Worm (Caenorhabditis elegans) whole organism, L1 larva: Measurements from ENCODE around the gene C09H10.9.

ENCODE experiments used
- C34B4.2 ChIP-seq: sonication (generic microtip); optimal IDR thresholded peaks from 2 replicates; lab custom pipeline; 2017; ENCODE audit warnings: mild to moderate bottlenecking, missing genetic modification characterization, missing compliant biosample characterization
- Y116A8C.19 ChIP-seq: sonication (generic microtip); optimal IDR thresholded peaks from 2 replicates; lab custom pipeline; 2016; ENCODE audit warnings: missing compliant biosample characterization, missing genetic modification characterization, borderline replicate concordance
- aha-1 ChIP-seq: fragments of 150-350 bp; optimal IDR thresholded peaks from 2 replicates; lab custom pipeline; 2014; ENCODE audit warnings: missing biosample characterization, missing genetic modification characterization
- ceh-8 ChIP-seq: fragments of 200-800 bp; sonication (Bioruptor generic); optimal IDR thresholded peaks from 2 replicates; lab custom pipeline; 2018; ENCODE audit warnings: mild to moderate bottlenecking, missing genetic modification characterization, moderate library complexity, missing compliant biosample characterization
- ceh-90 ChIP-seq: sonication (generic microtip); optimal IDR thresholded peaks from 2 replicates; lab custom pipeline; 2016; ENCODE audit warnings: missing genetic modification characterization, missing compliant biosample characterization
- ces-1 ChIP-seq: fragments of 150-350 bp; optimal IDR thresholded peaks from 2 replicates; lab custom pipeline; 2014; ENCODE audit warnings: missing biosample characterization, missing genetic modification reagents, missing genetic modification characterization
- dpl-1 ChIP-seq, 3 experiments: fragments of 150-350 bp in 2 of 3; sonication (generic microtip) in 1 of 3; optimal IDR thresholded peaks; 2 replicates each; lab custom pipeline; 2014 to 2017; ENCODE audit warnings: missing biosample characterization in 3 of 3, missing genetic modification characterization in 3 of 3, missing genetic modification reagents in 3 of 3
- dsc-1 ChIP-seq: sonication (generic microtip); optimal IDR thresholded peaks from 2 replicates; lab custom pipeline; 2016; ENCODE audit warnings: mild to moderate bottlenecking, missing genetic modification characterization, missing compliant biosample characterization
- efl-1 ChIP-seq, 4 experiments: fragments of 150-350 bp; optimal IDR thresholded peaks in 3 of 4; peaks in 1 of 4; 1 replicate in 1 of 4; 2 replicates in 3 of 4; lab custom pipeline; 2014; ENCODE audit warnings: missing biosample characterization in 2 of 4, missing genetic modification characterization in 2 of 4, missing genetic modification reagents in 2 of 4
- elt-2 ChIP-seq: sonication (generic microtip); optimal IDR thresholded peaks from 2 replicates; lab custom pipeline; 2016; ENCODE audit warnings: missing genetic modification characterization, mild to moderate bottlenecking, inconsistent platforms, missing compliant biosample characterization, missing genetic modification reagents
- elt-3 ChIP-seq, 6 experiments: fragments of 150-350 bp in 1 of 6; sonication (generic microtip); optimal IDR thresholded peaks; 2 replicates each; lab custom pipeline; 2017 to 2018; ENCODE audit warnings: missing biosample characterization in 6 of 6, missing genetic modification characterization in 6 of 6, inconsistent platforms in 1 of 6
- fkh-10 ChIP-seq: sonication (generic microtip); optimal IDR thresholded peaks from 2 replicates; lab custom pipeline; 2017; ENCODE audit warnings: missing biosample characterization, missing genetic modification reagents, missing genetic modification characterization
- fkh-4 ChIP-seq: sonication (generic microtip); optimal IDR thresholded peaks from 2 replicates; lab custom pipeline; 2016; ENCODE audit warnings: missing compliant biosample characterization, missing genetic modification characterization, borderline replicate concordance
- grh-1 ChIP-seq: fragments of 200-800 bp; sonication (Bioruptor generic); IDR thresholded peaks from 2 replicates; pipeline ENCODE4 v1.3.6; 2022; ENCODE audit warnings: missing genetic modification reagents, missing genetic modification characterization, missing compliant biosample characterization
- hlh-17 ChIP-seq: fragments of 200-800 bp; sonication (Bioruptor generic); optimal IDR thresholded peaks from 2 replicates; lab custom pipeline; 2018; ENCODE audit warnings: missing genetic modification characterization, mild to moderate bottlenecking, missing compliant biosample characterization, moderate library complexity, borderline replicate concordance
- hlh-4 ChIP-seq: sonication (generic microtip); optimal IDR thresholded peaks from 2 replicates; lab custom pipeline; 2016; ENCODE audit warnings: mild to moderate bottlenecking, missing genetic modification characterization, missing compliant biosample characterization
- hpl-2 ChIP-seq: fragments of 150-350 bp; optimal IDR thresholded peaks from 2 replicates; lab custom pipeline; 2014; ENCODE audit warnings: missing biosample characterization, missing genetic modification reagents, missing genetic modification characterization
- irx-1 ChIP-seq: sonication (generic microtip); optimal IDR thresholded peaks from 2 replicates; lab custom pipeline; 2016; ENCODE audit warnings: missing genetic modification characterization, missing compliant biosample characterization
- isw-1 ChIP-seq: fragments of 200-800 bp; sonication (Bioruptor generic); IDR thresholded peaks from 2 replicates; pipeline ENCODE4 v1.3.6; 2022; ENCODE audit warnings: missing genetic modification characterization, missing compliant biosample characterization
- jun-1 ChIP-seq: fragments of 150-350 bp; optimal IDR thresholded peaks from 2 replicates; lab custom pipeline; 2014; ENCODE audit warnings: missing biosample characterization, missing genetic modification reagents, missing genetic modification characterization
- lin-14 ChIP-seq: fragments of 200-800 bp; sonication (Bioruptor generic); optimal IDR thresholded peaks from 2 replicates; lab custom pipeline; 2018; ENCODE audit warnings: mild to moderate bottlenecking, missing genetic modification characterization, moderate library complexity, missing compliant biosample characterization
- lin-39 ChIP-seq: fragments of 150-350 bp; optimal IDR thresholded peaks from 2 replicates; lab custom pipeline; 2014; ENCODE audit warnings: missing biosample characterization, missing genetic modification reagents, missing genetic modification characterization
- lir-3 ChIP-seq: sonication (generic microtip); optimal IDR thresholded peaks from 2 replicates; lab custom pipeline; 2016; ENCODE audit warnings: mild to moderate bottlenecking, missing genetic modification characterization, moderate library complexity, missing compliant biosample characterization; ENCODE audit not compliant: poor library complexity
- mef-2 ChIP-seq: fragments of 150-350 bp; optimal IDR thresholded peaks from 2 replicates; lab custom pipeline; 2014; ENCODE audit warnings: missing biosample characterization, missing genetic modification characterization
- nhr-11 ChIP-seq: fragments of 150-350 bp; optimal IDR thresholded peaks from 2 replicates; lab custom pipeline; 2014; ENCODE audit warnings: missing biosample characterization, missing genetic modification characterization
- nhr-20 ChIP-seq: sonication (generic microtip); optimal IDR thresholded peaks from 2 replicates; lab custom pipeline; 2016; ENCODE audit warnings: mild to moderate bottlenecking, missing genetic modification characterization, missing compliant biosample characterization
- nhr-237 ChIP-seq: fragments of 150-350 bp; optimal IDR thresholded peaks from 2 replicates; lab custom pipeline; 2014; ENCODE audit warnings: missing biosample characterization, missing genetic modification characterization
- nhr-47 ChIP-seq: sonication (generic microtip); optimal IDR thresholded peaks from 2 replicates; lab custom pipeline; 2016; ENCODE audit warnings: mild to moderate bottlenecking, missing genetic modification characterization, moderate library complexity, missing compliant biosample characterization
- nhr-71 ChIP-seq: sonication (generic microtip); optimal IDR thresholded peaks from 2 replicates; lab custom pipeline; 2016; ENCODE audit warnings: mild to moderate bottlenecking, missing genetic modification characterization, moderate library complexity, missing compliant biosample characterization
- nhr-76 ChIP-seq: sonication (generic microtip); optimal IDR thresholded peaks from 2 replicates; lab custom pipeline; 2017; ENCODE audit warnings: missing biosample characterization, missing genetic modification characterization
- nhr-85 ChIP-seq: sonication (generic microtip); peaks from one replicate; lab custom pipeline; 2016; ENCODE audit warnings: missing genetic modification characterization, inconsistent platforms, missing compliant biosample characterization
- nhr-90 ChIP-seq: sonication (generic microtip); optimal IDR thresholded peaks from 2 replicates; lab custom pipeline; 2016; ENCODE audit warnings: mild to moderate bottlenecking, missing genetic modification characterization, missing compliant biosample characterization; ENCODE audit not compliant: poor library complexity
- rnt-1 ChIP-seq: sonication (generic microtip); optimal IDR thresholded peaks from 2 replicates; lab custom pipeline; 2016; ENCODE audit warnings: mild to moderate bottlenecking, missing genetic modification characterization, moderate library complexity, missing compliant biosample characterization
- snpc-4 ChIP-seq: fragments of 150-350 bp; optimal IDR thresholded peaks from 2 replicates; lab custom pipeline; 2014; ENCODE audit warnings: missing biosample characterization, missing genetic modification characterization
- snu-23 ChIP-seq: sonication (generic microtip); optimal IDR thresholded peaks from 2 replicates; lab custom pipeline; 2016; ENCODE audit warnings: missing genetic modification characterization, missing compliant biosample characterization
- sox-4 ChIP-seq: sonication (generic microtip); optimal IDR thresholded peaks from 2 replicates; lab custom pipeline; 2016; ENCODE audit warnings: missing genetic modification characterization, missing compliant biosample characterization
- swsn-7 ChIP-seq: sonication (generic microtip); optimal IDR thresholded peaks from 2 replicates; lab custom pipeline; 2016; ENCODE audit warnings: missing genetic modification characterization, missing compliant biosample characterization
- tbx-2 ChIP-seq: sonication (generic microtip); optimal IDR thresholded peaks from 2 replicates; lab custom pipeline; 2016; ENCODE audit warnings: missing genetic modification characterization, missing compliant biosample characterization
- unc-30 ChIP-seq: sonication (generic microtip); optimal IDR thresholded peaks from 2 replicates; lab custom pipeline; 2017; ENCODE audit warnings: missing biosample characterization, missing genetic modification characterization
- unc-86 ChIP-seq: sonication (generic microtip); optimal IDR thresholded peaks from 2 replicates; lab custom pipeline; 2016; ENCODE audit warnings: missing genetic modification characterization, missing compliant biosample characterization
- xbp-1 ChIP-seq: sonication (generic microtip); optimal IDR thresholded peaks from 2 replicates; lab custom pipeline; 2016; ENCODE audit warnings: missing genetic modification characterization, missing compliant biosample characterization
- zip-4 ChIP-seq: fragments of 200-800 bp; sonication (Bioruptor generic); optimal IDR thresholded peaks from 2 replicates; lab custom pipeline; 2018; ENCODE audit warnings: mild to moderate bottlenecking, missing genetic modification characterization, moderate library complexity, missing compliant biosample characterization

C09H10.9 gene

DNA sequence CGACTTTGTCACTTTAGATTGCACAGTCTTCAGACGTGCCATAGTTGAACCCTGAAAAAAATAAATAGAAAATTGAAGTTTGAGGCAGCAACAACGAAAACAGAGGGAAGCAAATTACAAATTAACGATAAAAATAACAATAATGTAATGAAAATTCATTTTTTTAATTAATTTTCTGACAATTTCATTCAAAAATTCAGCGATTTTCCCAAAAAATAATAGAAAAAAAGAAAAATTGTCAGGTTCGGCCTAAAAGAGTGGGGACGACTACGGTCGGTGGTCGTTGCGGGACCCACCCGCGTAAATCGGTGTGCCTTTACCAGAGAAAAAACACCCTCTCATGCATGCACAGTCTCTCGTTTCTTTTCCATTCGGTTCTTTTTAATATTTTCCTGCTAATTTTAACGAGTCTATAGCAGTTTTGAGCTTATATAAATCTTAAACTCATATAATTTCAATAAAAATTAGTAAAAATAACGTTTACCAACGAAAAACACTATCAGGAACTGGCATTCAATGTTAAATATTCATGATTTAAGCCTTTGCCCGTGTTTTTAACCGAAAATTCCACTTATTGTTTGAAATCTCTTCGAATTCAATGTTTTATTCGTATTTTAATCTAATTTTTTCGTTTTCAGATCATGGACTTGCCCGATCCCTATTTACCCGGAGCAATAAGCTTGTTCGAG, 22.2 kb downstream of the C09H10.9 start, which contains the start of the genes rps-9 and lsm-1 (continued):
- TF ChIP-seq lir-3 = peak; percentile 26

- TF ChIP-seq nhr-85 (tag; lab: Kevin White, UChicago) = no peak
- no peak for TF ChIP-seq nhr-90 (tag; lab: Kevin White, UChicago)
- no peak for TF ChIP-seq hlh-4 (tag; lab: Kevin White, UChicago)
- no peak for TF ChIP-seq elt-2 (tag; lab: Kevin White, UChicago)
- TF ChIP-seq C34B4.2 (tag; lab: Kevin White, UChicago) = no peak
- no peak for TF ChIP-seq fkh-10
- TF ChIP-seq mef-2 (tag; lab: Kevin White, UChicago) = no peak
- no peak for TF ChIP-seq lin-39 (tag; lab: Kevin White, UChicago)
- TF ChIP-seq dpl-1 (GFP tag; optimal IDR thresholded peaks at IDR 0.05; lab: Kevin White, UChicago) = no peak
Measured at ce11 chrII:11127364-11127763, 23.1 kb downstream of the C09H10.9 start, which contains the start of gene F40F8.1. Gene F40F8.1, plus strand, starts transcription at chrII:11127664.

DNA sequence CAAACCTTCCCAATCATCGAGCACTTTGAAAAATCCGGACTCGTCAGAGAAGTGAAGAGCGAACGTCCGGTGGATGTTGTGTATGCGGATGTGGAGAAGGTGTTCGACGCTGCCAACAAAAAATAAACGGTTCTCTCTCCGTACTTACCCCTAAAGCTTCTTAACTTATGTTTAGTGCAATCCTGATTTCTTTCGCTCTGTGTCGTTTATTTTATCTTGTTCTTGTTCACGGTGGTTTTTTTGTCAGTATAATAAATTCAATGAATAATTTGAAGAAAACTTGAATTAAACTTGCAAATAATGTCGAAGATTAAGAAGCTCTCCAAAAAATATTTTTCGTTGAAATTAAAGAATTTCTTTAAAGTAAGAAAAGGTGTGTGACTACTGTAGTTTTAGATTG, 24.7 kb downstream of the C09H10.9 start, which contains the start of gene F40F8.3:
Gene F40F8.3 (plus strand): TSS at position 301 of the 400 bp plus-strand sequence.
- TF ChIP-seq snu-23 = no peak

- no peak for TF ChIP-seq rnt-1
- no peak for TF ChIP-seq swsn-7
- no peak for TF ChIP-seq elt-3 (tag; optimal IDR thresholded peaks at IDR 0.05; lab: Kevin White, UChicago)
- no peak for TF ChIP-seq nhr-20 (tag; lab: Kevin White, UChicago)
Measured at ce11 chrII:11129517-11129916, 25.3 kb downstream of the C09H10.9 start, which contains the start of gene F40F8.12. Gene F40F8.12, plus strand, starts transcription at chrII:11129817.

ce11 chrII:11132542-11132941, 28.3 kb downstream of the C09H10.9 start, which contains the start of gene F40F8.11:
Gene F40F8.11, minus strand, starts transcription at chrII:11132590.
- no peak for TF ChIP-seq mef-2 (tag; lab: Kevin White, UChicago)
- TF ChIP-seq hlh-17 = no peak
- TF ChIP-seq hpl-2 (GFP tag; lab: Kevin White, UChicago) = no peak
- TF ChIP-seq nhr-71 (tag; lab: Kevin White, UChicago) = peak; percentile 59
- peak; percentile 22 for TF ChIP-seq elt-2 (tag; lab: Kevin White, UChicago)
- no peak for TF ChIP-seq jun-1 (tag; lab: Kevin White, UChicago)
- TF ChIP-seq ceh-8 (GFP tag; lab: Kevin White, UChicago) = no peak
- 0 out of 2 replicates have a peak, but pooled peaks have one; percentile 1 for TF ChIP-seq isw-1 (GFP tag; lab: Robert Waterston, UW)
- peak; percentile 43 for TF ChIP-seq lin-14 (GFP tag; lab: Kevin White, UChicago)
- TF ChIP-seq sox-4 (tag; lab: Kevin White, UChicago) = no peak
- no peak for TF ChIP-seq C34B4.2 (tag; lab: Kevin White, UChicago)
- peak; percentile 30 for TF ChIP-seq dsc-1 (tag; lab: Kevin White, UChicago)
- peak; percentile 39 for TF ChIP-seq nhr-20 (tag; lab: Kevin White, UChicago)
- no peak for TF ChIP-seq ces-1 (GFP tag; lab: Kevin White, UChicago)
- TF ChIP-seq Y116A8C.19 (tag; lab: Kevin White, UChicago) = no peak
- TF ChIP-seq nhr-11 (tag; lab: Kevin White, UChicago) = no peak
- TF ChIP-seq nhr-47 (tag; lab: Kevin White, UChicago) = peak; percentile 53
- no peak for TF ChIP-seq nhr-76 (tag; lab: Kevin White, UChicago)
- TF ChIP-seq unc-30 (tag; lab: Kevin White, UChicago) = no peak
- peak; percentile 55 for TF ChIP-seq snu-23
- no peak for TF ChIP-seq snpc-4 (tag; lab: Kevin White, UChicago)
- TF ChIP-seq dpl-1 (GFP tag; optimal IDR thresholded peaks at IDR 0.05; lab: Kevin White, UChicago) = peak; percentile 80 to 91 (median 88)
- TF ChIP-seq grh-1 = no peak
- TF ChIP-seq nhr-237 = no peak
- no peak for TF ChIP-seq fkh-4 (tag; lab: Kevin White, UChicago)
- no peak for TF ChIP-seq ceh-90 (tag; lab: Kevin White, UChicago)
- peak; percentile 21 for TF ChIP-seq xbp-1 (tag; lab: Kevin White, UChicago)
- TF ChIP-seq tbx-2 (tag; lab: Kevin White, UChicago) = peak; percentile 26
- TF ChIP-seq lin-39 (tag; lab: Kevin White, UChicago) = peak; percentile 8
- TF ChIP-seq unc-86 (tag; lab: Kevin White, UChicago) = peak; percentile 3
- no peak for TF ChIP-seq irx-1 (tag; lab: Kevin White, UChicago)
- no peak for TF ChIP-seq aha-1
- TF ChIP-seq efl-1 (optimal IDR thresholded peaks at IDR 0.05; lab: Kevin White, UChicago) = peak; percentile 49 to 88
- peak; percentile 90 to 99 for TF ChIP-seq efl-1 (GFP tag; optimal IDR thresholded peaks at IDR 0.05 in 1 of 2; lab: Kevin White, UChicago)
- no peak for TF ChIP-seq zip-4 (GFP tag; lab: Kevin White, UChicago)
